Worm (Caenorhabditis elegans) whole organism, L4 larva: ENCODE results near the gene srz-29.
"Not testable (repeated sequence)": the region's sequence is repeated elsewhere in the genome, so short reads cannot be mapped to it uniquely, and the experiment has no call there.

ENCODE experiments used
- D1046.2 ChIP-seq: fragments of 200-800 bp; sonication (Bioruptor generic); IDR thresholded peaks from 2 replicates; pipeline ENCODE4 v1.3.6; 2022; ENCODE audit warnings: missing genetic modification characterization, missing compliant biosample characterization
- F37D6.2 ChIP-seq: sonication (generic microtip); optimal IDR thresholded peaks from 2 replicates; lab custom pipeline; 2016; ENCODE audit warnings: mild to moderate bottlenecking, missing genetic modification characterization, missing compliant biosample characterization
- F44E2.7 ChIP-seq: fragments of 200-800 bp; sonication (Bioruptor generic); IDR thresholded peaks from 2 replicates; pipeline ENCODE4 v2.1.2; 2022; ENCODE audit warnings: missing genetic modification characterization, missing compliant biosample characterization
- F49E8.2 ChIP-seq: sonication (generic microtip); optimal IDR thresholded peaks from 2 replicates; lab custom pipeline; 2016; ENCODE audit warnings: missing compliant biosample characterization, mild to moderate bottlenecking, missing genetic modification characterization, borderline replicate concordance
- R02D3.7 ChIP-seq: fragments of 150-350 bp; sonication (generic microtip); optimal IDR thresholded peaks from 3 replicates; lab custom pipeline; 2014; ENCODE audit warnings: missing biosample characterization, missing genetic modification characterization
- T26A8.4 ChIP-seq: fragments of 200-800 bp; sonication (Bioruptor generic); IDR thresholded peaks from 2 replicates; pipeline ENCODE4 v1.3.6; 2022; ENCODE audit warnings: missing genetic modification characterization, missing compliant biosample characterization
- Y105C5A.15 ChIP-seq: fragments of 200-800 bp; sonication (Bioruptor generic); IDR thresholded peaks from 2 replicates; pipeline ENCODE4 v1.3.6; 2022; ENCODE audit warnings: missing genetic modification characterization, missing compliant biosample characterization
- ZK337.2 ChIP-seq: fragments of 200-800 bp; sonication (Bioruptor generic); IDR thresholded peaks from 2 replicates; pipeline ENCODE4 v1.3.6; 2022; ENCODE audit warnings: missing genetic modification reagents, missing genetic modification characterization, missing compliant biosample characterization
- aly-2 ChIP-seq: sonication (generic microtip); optimal IDR thresholded peaks from 2 replicates; lab custom pipeline; 2018; ENCODE audit warnings: missing biosample characterization, missing genetic modification characterization
- ceh-20 ChIP-seq: fragments of 200-800 bp; sonication (Bioruptor generic); IDR thresholded peaks from 2 replicates; pipeline ENCODE4 v1.3.6; 2022; ENCODE audit warnings: missing genetic modification reagents, missing genetic modification characterization, missing compliant biosample characterization
- ceh-44 ChIP-seq: fragments of 200-800 bp; sonication (Bioruptor generic); IDR thresholded peaks from 2 replicates; pipeline ENCODE4 v1.3.6; 2022; ENCODE audit warnings: missing genetic modification reagents, missing genetic modification characterization, missing compliant biosample characterization
- daf-16 ChIP-seq, 3 experiments: sonication (generic microtip); optimal IDR thresholded peaks; 2 replicates each; lab custom pipeline; 2016 to 2017; ENCODE audit warnings: missing genetic modification characterization in 3 of 3, missing genetic modification reagents in 3 of 3, mild to moderate bottlenecking in 2 of 3, missing compliant biosample characterization in 2 of 3, missing biosample characterization in 1 of 3, moderate library complexity in 1 of 3
- dmd-6 ChIP-seq: fragments of 200-800 bp; sonication (Bioruptor generic); IDR thresholded peaks from 2 replicates; pipeline ENCODE4 v1.3.6; 2022; ENCODE audit warnings: missing genetic modification reagents, missing genetic modification characterization, missing compliant biosample characterization
- dpl-1 ChIP-seq: fragments of 150-350 bp; optimal IDR thresholded peaks from 2 replicates; lab custom pipeline; 2014; ENCODE audit warnings: missing biosample characterization, missing genetic modification reagents, missing genetic modification characterization
- egl-27 ChIP-seq: sonication (generic microtip); optimal IDR thresholded peaks from 3 replicates; lab custom pipeline; 2017; ENCODE audit warnings: missing biosample characterization, missing genetic modification reagents, missing genetic modification characterization
- fkh-10 ChIP-seq: fragments of 150-350 bp; optimal IDR thresholded peaks from 2 replicates; lab custom pipeline; 2014; ENCODE audit warnings: missing biosample characterization, missing genetic modification reagents, missing genetic modification characterization
- fos-1 ChIP-seq: fragments of 150-350 bp; optimal IDR thresholded peaks from 2 replicates; lab custom pipeline; 2014; ENCODE audit warnings: missing biosample characterization, missing genetic modification characterization
- gei-8 ChIP-seq: fragments of 200-800 bp; sonication (Bioruptor generic); optimal IDR thresholded peaks from 2 replicates; lab custom pipeline; 2018; ENCODE audit warnings: mild to moderate bottlenecking, missing genetic modification characterization, missing compliant biosample characterization
- hif-1 ChIP-seq, 2 experiments: sonication (generic microtip); optimal IDR thresholded peaks; 2 replicates each; lab custom pipeline; 2016 to 2017; ENCODE audit warnings: missing compliant biosample characterization in 2 of 2, missing genetic modification characterization in 2 of 2, missing genetic modification reagents in 2 of 2, missing genotype in 2 of 2, mild to moderate bottlenecking in 1 of 2
- lin-1 ChIP-seq: fragments of 200-800 bp; sonication (Bioruptor generic); IDR thresholded peaks from 2 replicates; pipeline ENCODE4 v1.3.6; 2022; ENCODE audit warnings: missing genetic modification reagents, missing genetic modification characterization, missing compliant biosample characterization
- lin-13 ChIP-seq: fragments of 150-350 bp; optimal IDR thresholded peaks from 2 replicates; lab custom pipeline; 2014; ENCODE audit warnings: missing biosample characterization, missing genetic modification reagents, missing genetic modification characterization
- lin-38 ChIP-seq: fragments of 200-800 bp; sonication (Bioruptor generic); IDR thresholded peaks from 2 replicates; pipeline ENCODE4 v1.3.6; 2022; ENCODE audit warnings: missing genetic modification reagents, missing genetic modification characterization, missing compliant biosample characterization
- lin-39 ChIP-seq: fragments of 150-350 bp; optimal IDR thresholded peaks from 2 replicates; lab custom pipeline; 2014; ENCODE audit warnings: missing biosample characterization, missing genetic modification reagents, missing genetic modification characterization
- nhr-237 ChIP-seq: sonication (generic microtip); optimal IDR thresholded peaks from 2 replicates; lab custom pipeline; 2017; ENCODE audit warnings: missing biosample characterization, missing genetic modification characterization
- nhr-42 ChIP-seq: fragments of 200-800 bp; sonication (Bioruptor generic); IDR thresholded peaks from 2 replicates; pipeline ENCODE4 v1.3.6; 2022; ENCODE audit warnings: missing genetic modification characterization, missing compliant biosample characterization
- nhr-6 ChIP-seq: fragments of 150-350 bp; optimal IDR thresholded peaks from 2 replicates; lab custom pipeline; 2014; ENCODE audit warnings: missing biosample characterization, missing genetic modification characterization
- sdz-12 ChIP-seq: fragments of 200-800 bp; sonication (Bioruptor generic); optimal IDR thresholded peaks from 2 replicates; lab custom pipeline; 2018; ENCODE audit warnings: mild to moderate bottlenecking, missing genetic modification characterization, missing compliant biosample characterization
- skn-1 ChIP-seq: fragments of 150-350 bp; optimal IDR thresholded peaks from 2 replicates; lab custom pipeline; 2014; ENCODE audit warnings: missing biosample characterization, missing genetic modification characterization
- spr-1 ChIP-seq: sonication (generic microtip); optimal IDR thresholded peaks from 2 replicates; lab custom pipeline; 2016; ENCODE audit warnings: mild to moderate bottlenecking, missing genetic modification characterization, missing compliant biosample characterization
- spr-3 ChIP-seq: fragments of 200-800 bp; sonication (Bioruptor generic); optimal IDR thresholded peaks from 2 replicates; lab custom pipeline; 2018; ENCODE audit warnings: mild to moderate bottlenecking, missing genetic modification characterization, missing compliant biosample characterization
- unc-130 ChIP-seq: sonication (generic microtip); optimal IDR thresholded peaks from 2 replicates; lab custom pipeline; 2016; ENCODE audit warnings: missing genetic modification reagents, missing genetic modification characterization, missing compliant biosample characterization
- zfp-2 ChIP-seq: sonication (generic microtip); optimal IDR thresholded peaks from 2 replicates; lab custom pipeline; 2016; ENCODE audit warnings: mild to moderate bottlenecking, missing genetic modification characterization, missing compliant biosample characterization
- zfp-3 ChIP-seq: fragments of 200-800 bp; sonication (Bioruptor generic); conservative IDR thresholded peaks from 2 replicates; pipeline ENCODE4 v1.3.6; 2022; ENCODE audit warnings: missing genetic modification reagents, missing genetic modification characterization, missing compliant biosample characterization

Gene srz-29

ce11 chrIV:13652023-13652422 lies 6.3 kb upstream of the srz-29 start, which contains the start of gene Y45F10C.6:
Gene Y45F10C.6, plus strand, starts transcription at chrIV:13652323.
- TF ChIP-seq unc-130 (GFP tag; lab: Kevin White, UChicago); lin-1 (GFP tag; lab: Robert Waterston, UW); ceh-20 (GFP tag; lab: Robert Waterston, UW): not testable (repeated sequence)

- TF ChIP-seq lin-13; T26A8.4 (GFP tag; lab: Robert Waterston, UW); aly-2 (tag; lab: Kevin White, UChicago): not testable (repeated sequence)
These were observed 5.7 kb upstream of the srz-29 start, which contains the start of gene C08F11.12 for ce11 chrIV:13651411-13651810. Gene C08F11.12, minus strand, starts transcription at chrIV:13651511.

- TF ChIP-seq D1046.2 (no peak), nhr-237 (tag; lab: Kevin White, UChicago) (no peak), daf-16 (GFP tag; optimal IDR thresholded peaks at IDR 0.05; lab: Kevin White, UChicago) (no peak), daf-16 (tag; optimal IDR thresholded peaks at IDR 0.05; lab: Kevin White, UChicago) (no peak), lin-13 (no peak), F37D6.2 (tag; lab: Kevin White, UChicago) (no peak), ceh-44 (no peak), lin-1 (GFP tag; lab: Robert Waterston, UW) (no peak), fos-1 (tag; lab: Kevin White, UChicago) (no peak), skn-1 (tag; lab: Kevin White, UChicago) (no peak), hif-1 (tag; optimal IDR thresholded peaks at IDR 0.05; lab: Kevin White, UChicago) (no peak)
These were observed 4.5 kb upstream of the srz-29 start, which contains the start of gene C08F11.17 for ce11 chrIV:13650238-13650637. Gene C08F11.17, minus strand, starts transcription at chrIV:13650338.

- TF ChIP-seq dmd-6 (GFP tag; lab: Robert Waterston, UW) = no peak
- no peak for TF ChIP-seq R02D3.7
- no peak for TF ChIP-seq F44E2.7 (GFP tag; lab: Robert Waterston, UW)
These were observed 3.4 kb upstream of the srz-29 start, which contains the start of gene C08F11.10 for ce11 chrIV:13649126-13649525. Gene C08F11.10, minus strand, starts transcription at chrIV:13649226.

ce11 chrIV:13647558-13647957 lies 1.8 kb upstream of the srz-29 start, which contains the start of gene ule-4:
Gene ule-4, minus strand, starts transcription at chrIV:13647658.
- TF ChIP-seq skn-1 (tag; lab: Kevin White, UChicago) (no peak), gei-8 (GFP tag; lab: Kevin White, UChicago) (no peak), spr-3 (no peak), F37D6.2 (tag; lab: Kevin White, UChicago) (no peak), Y105C5A.15 (GFP tag; lab: Robert Waterston, UW) (no peak), nhr-6 (tag; lab: Kevin White, UChicago) (no peak), zfp-2 (tag; lab: Kevin White, UChicago) (no peak), dpl-1 (no peak), egl-27 (tag; lab: Kevin White, UChicago) (no peak), ZK337.2 (GFP tag; lab: Robert Waterston, UW) (no peak), spr-1 (tag; lab: Kevin White, UChicago) (no peak), lin-39 (tag; lab: Kevin White, UChicago) (no peak), nhr-42 (no peak), sdz-12 (GFP tag; lab: Kevin White, UChicago) (no peak), zfp-3 (GFP tag; lab: Robert Waterston, UW) (no peak), daf-16 (GFP tag; optimal IDR thresholded peaks at IDR 0.05; lab: Kevin White, UChicago) (no peak), daf-16 (tag; optimal IDR thresholded peaks at IDR 0.05; lab: Kevin White, UChicago) (no peak), fkh-10 (no peak), lin-38 (GFP tag; lab: Robert Waterston, UW) (no peak), F49E8.2 (tag; lab: Kevin White, UChicago) (no peak)
